Fruit fly (Drosophila melanogaster): ENCODE data around the gene CG43233.

Gene CG43233

dm6 chr2L:20435199-20435598 is 38.0 kb downstream of the CG43233 start (continued):
- TF ChIP-seq esn (GFP tag; optimal IDR thresholded peaks at IDR 0.05) (peak; percentile 57), salr (GFP tag; optimal IDR thresholded peaks at IDR 0.05) (peak in 1 of 2 experiments; percentile 56), Eip78C (GFP tag) (peak; percentile 82), CG4318 (GFP tag; optimal IDR thresholded peaks at IDR 0.05) (peak; percentile 1), achi (GFP tag; optimal IDR thresholded peaks at IDR 0.05) (no peak), Ets96B (tag; optimal IDR thresholded peaks at IDR 0.05) (no peak), acj6 (GFP tag; optimal IDR thresholded peaks at IDR 0.05) (peak; percentile 23), Lpt (GFP tag; optimal IDR thresholded peaks at IDR 0.05) (no peak), ss (GFP tag; optimal IDR thresholded peaks at IDR 0.05) (no peak), svp (GFP tag) (peak; percentile 64), CG11902 (GFP tag; optimal IDR thresholded peaks at IDR 0.05) (no peak), Hr38 (GFP tag; optimal IDR thresholded peaks at IDR 0.05) (no peak), lz (GFP tag; optimal IDR thresholded peaks at IDR 0.05) (peak; percentile 27), CG32006 (GFP tag; optimal IDR thresholded peaks at IDR 0.05) (peak; percentile 66), CG9139 (GFP tag; optimal IDR thresholded peaks at IDR 0.05) (no peak), Hr39 (GFP tag; optimal IDR thresholded peaks at IDR 0.05) (no peak), cyc (GFP tag; optimal IDR thresholded peaks at IDR 0.05) (no peak), eg (GFP tag; IDR thresholded peaks at IDR 0.05) (no peak), CG11294 (GFP tag; IDR thresholded peaks at IDR 0.05) (no peak), Ets21C (GFP tag; optimal IDR thresholded peaks at IDR 0.05) (no peak), dsx (GFP tag; optimal IDR thresholded peaks at IDR 0.05; ENCODE audit: poor library complexity, severe bottlenecking) (no peak), OdsH (GFP tag; optimal IDR thresholded peaks at IDR 0.05) (peak; percentile 20), CG16779 (tag; optimal IDR thresholded peaks at IDR 0.05) (no peak), pdm3 (GFP tag; optimal IDR thresholded peaks at IDR 0.05) (peak; percentile 34), CG8119 (GFP tag; IDR thresholded peaks at IDR 0.05) (no peak), topi (GFP tag; optimal IDR thresholded peaks at IDR 0.05) (peak; percentile 10), CG6854 (GFP tag; optimal IDR thresholded peaks at IDR 0.05) (no peak), CG3919 (GFP tag; optimal IDR thresholded peaks at IDR 0.05) (no peak), Hr4 (GFP tag; optimal IDR thresholded peaks at IDR 0.05) (peak; percentile 51), Blimp-1 (GFP tag; optimal IDR thresholded peaks at IDR 0.05) (no peak), CG34406 (GFP tag; optimal IDR thresholded peaks at IDR 0.05) (no peak), net (GFP tag; optimal IDR thresholded peaks at IDR 0.05) (peak; percentile 9), CG1621 (tag; optimal IDR thresholded peaks at IDR 0.05) (no peak), Eip93F (GFP tag; optimal IDR thresholded peaks at IDR 0.05) (no peak), Eip75B (GFP tag; optimal IDR thresholded peaks at IDR 0.05) (no peak)

dm6 chr2L:20434779-20435178 is 38.4 kb downstream of the CG43233 start:
- TF ChIP-seq fkh (GFP tag; optimal IDR thresholded peaks at IDR 0.05) (peak; percentile 14), CG6854 (GFP tag; optimal IDR thresholded peaks at IDR 0.05) (no peak), Smox (GFP tag; optimal IDR thresholded peaks at IDR 0.05) (no peak), CG6163 (GFP tag; IDR thresholded peaks at IDR 0.05) (0 out of 3 replicates have a peak, but pooled peaks have one; percentile 27), eg (GFP tag; IDR thresholded peaks at IDR 0.05) (peak; percentile 21; the same call in 1 of the 3 replicates), ss (GFP tag; optimal IDR thresholded peaks at IDR 0.05) (peak in 1 of 2 experiments; percentile 49)

dm6 chr2L:20431210-20431609 is 42.0 kb downstream of the CG43233 start:
- TF ChIP-seq CG8632 (GFP tag; optimal IDR thresholded peaks at IDR 0.05) (no peak), CG10669 (GFP tag; optimal IDR thresholded peaks at IDR 0.05) (no peak), Ets96B (tag; optimal IDR thresholded peaks at IDR 0.05) (no peak), eg (GFP tag; IDR thresholded peaks at IDR 0.05) (no peak), fkh (GFP tag; optimal IDR thresholded peaks at IDR 0.05) (peak; percentile 62), CG4318 (GFP tag; optimal IDR thresholded peaks at IDR 0.05) (no peak), CG3032 (tag; optimal IDR thresholded peaks at IDR 0.05) (no peak), acj6 (GFP tag; optimal IDR thresholded peaks at IDR 0.05) (no peak)

Measured in whole organism, prepupa.